Fruit fly (Drosophila melanogaster): ENCODE data around the gene LManIII.
A peak's percentile ranks its signal among the peaks of the same experiment; 100 is the strongest.

LManIII gene

DNA sequence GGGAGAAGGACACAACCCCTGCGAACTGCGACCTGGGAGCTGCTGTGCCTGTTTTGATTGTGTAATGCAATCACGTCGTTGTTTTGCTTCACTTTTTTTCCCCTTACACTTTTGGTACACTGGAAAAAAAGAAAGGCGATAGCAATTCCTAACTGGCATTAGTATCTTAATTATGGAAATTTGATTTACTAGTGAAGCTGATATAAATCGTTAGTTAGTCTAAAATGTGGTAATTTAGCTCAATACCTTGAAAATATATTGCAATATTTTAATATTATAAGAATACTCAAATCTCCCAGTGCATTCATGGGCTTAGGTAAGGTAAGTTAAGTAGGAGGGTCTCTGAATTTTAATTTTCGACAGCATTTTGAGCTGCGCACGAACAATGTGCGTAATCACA is 19.1 kb upstream of the LManIII start (continued):
- TF ChIP-seq Hand (GFP tag; optimal IDR thresholded peaks at IDR 0.05) (no peak), Ets65A (GFP tag) (no peak), CG13424 (tag; optimal IDR thresholded peaks at IDR 0.05) (no peak), Kr (GFP tag; optimal IDR thresholded peaks at IDR 0.05) (no peak), slbo (GFP tag; IDR thresholded peaks at IDR 0.05) (no peak), da (GFP tag; optimal IDR thresholded peaks at IDR 0.05) (no peak), otp (GFP tag; IDR thresholded peaks at IDR 0.05) (no peak), Eip74EF (GFP tag; optimal IDR thresholded peaks at IDR 0.05) (no peak), Rx (GFP tag; IDR thresholded peaks at IDR 0.05) (no peak), Camta (GFP tag; optimal IDR thresholded peaks at IDR 0.05) (no peak), Dip3 (GFP tag; optimal IDR thresholded peaks at IDR 0.05) (no peak), fu2 (GFP tag; optimal IDR thresholded peaks at IDR 0.05) (no peak), CG31388 (GFP tag; optimal IDR thresholded peaks at IDR 0.05) (no peak), ERR (GFP tag; optimal IDR thresholded peaks at IDR 0.05) (no peak), nau (GFP tag; optimal IDR thresholded peaks at IDR 0.05) (no peak), corto (GFP tag; optimal IDR thresholded peaks at IDR 0.05) (no peak), Stat92E (GFP tag; optimal IDR thresholded peaks at IDR 0.05) (no peak), Chrac-16 (GFP tag; optimal IDR thresholded peaks at IDR 0.05) (no peak), CG4282 (GFP tag; optimal IDR thresholded peaks at IDR 0.05) (no peak), pros (GFP tag; optimal IDR thresholded peaks at IDR 0.05) (no peak), CG4820 (GFP tag; optimal IDR thresholded peaks at IDR 0.05) (no peak), phol (tag; optimal IDR thresholded peaks at IDR 0.05) (peak; percentile 46), CkIIα-i1 (GFP tag; IDR thresholded peaks at IDR 0.05) (no peak), CG15073 (GFP tag; optimal IDR thresholded peaks at IDR 0.05) (no peak), CG13123 (GFP tag; optimal IDR thresholded peaks at IDR 0.05) (no peak), CG1603 (tag; optimal IDR thresholded peaks at IDR 0.05) (no peak), CG6854 (GFP tag; optimal IDR thresholded peaks at IDR 0.05) (no peak), bab2 (GFP tag; optimal IDR thresholded peaks at IDR 0.05) (no peak), cato (GFP tag; optimal IDR thresholded peaks at IDR 0.05; ENCODE audit: borderline replicate concordance) (no peak), Vsx1 (GFP tag; optimal IDR thresholded peaks at IDR 0.05) (no peak), HLH3B (GFP tag; IDR thresholded peaks at IDR 0.05) (0 out of 2 replicates have a peak, but pooled peaks have one; percentile 29), Doc2 (GFP tag; IDR thresholded peaks at IDR 0.05) (no peak), scrt (GFP tag; optimal IDR thresholded peaks at IDR 0.05) (no peak), fru (optimal IDR thresholded peaks at IDR 0.05) (no peak), CG18011 (GFP tag; optimal IDR thresholded peaks at IDR 0.05) (no peak), Sry-β (GFP tag; optimal IDR thresholded peaks at IDR 0.05) (no peak), D (optimal IDR thresholded peaks at IDR 0.05) (no peak), D (GFP tag; optimal IDR thresholded peaks at IDR 0.05) (peak; percentile 47), CG2889 (GFP tag; IDR thresholded peaks at IDR 0.05) (no peak), Sry-δ (GFP tag; optimal IDR thresholded peaks at IDR 0.05) (no peak), Usf (GFP tag; optimal IDR thresholded peaks at IDR 0.05) (no peak), CG42726 (GFP tag; IDR thresholded peaks at IDR 0.05; ENCODE audit: partially characterized antibody) (no peak), crp (GFP tag; optimal IDR thresholded peaks at IDR 0.05) (no peak), CG12219 (GFP tag; optimal IDR thresholded peaks at IDR 0.05) (no peak), CoRest (tag; optimal IDR thresholded peaks at IDR 0.05) (peak; percentile 28), dmrt11E (tag; optimal IDR thresholded peaks at IDR 0.05) (peak; percentile 60), CG12659 (GFP tag; optimal IDR thresholded peaks at IDR 0.05) (no peak), Bteb2 (GFP tag; optimal IDR thresholded peaks at IDR 0.05) (no peak), CG10979 (tag; optimal IDR thresholded peaks at IDR 0.05) (peak; percentile 65), esg (GFP tag; conservative IDR thresholded peaks at IDR 0.05) (0 out of 2 replicates have a peak, but pooled peaks have one; percentile 11), CG4328 (GFP tag; optimal IDR thresholded peaks at IDR 0.05) (no peak), CTCF (GFP tag; optimal IDR thresholded peaks at IDR 0.05) (no peak)

Data from whole organism, embryonic.